Fruit fly (Drosophila melanogaster) whole organism, embryonic: Measurements from ENCODE around the gene Sidpn.
A peak's percentile ranks its signal among the peaks of the same experiment; 100 is the strongest.

ENCODE experiments used
- Atf6 ChIP-seq: fragments of 200-800 bp; sonication (Bioruptor generic); IDR thresholded peaks from 2 replicates; pipeline ENCODE4 v1.3.6; 2022; ENCODE audit warnings: missing biosample characterization, missing genetic modification characterization
- Bdp1 ChIP-seq: fragments of 200-800 bp; sonication (Bioruptor generic); optimal IDR thresholded peaks from 3 replicates; lab custom pipeline; 2016; ENCODE audit warnings: missing biosample characterization, missing genetic modification characterization
- CG10462 ChIP-seq: fragments of 200-800 bp; sonication (Bioruptor generic); optimal IDR thresholded peaks from 2 replicates; lab custom pipeline; 2016; ENCODE audit warnings: missing biosample characterization, missing genetic modification characterization
- CG10979 ChIP-seq: fragments of 200-800 bp; sonication (Bioruptor generic); optimal IDR thresholded peaks from 2 replicates; lab custom pipeline; 2018; ENCODE audit warnings: missing biosample characterization, mild to moderate bottlenecking, missing genetic modification characterization, moderate library complexity
- CG14667 ChIP-seq: fragments of 200-800 bp; sonication (Bioruptor generic); IDR thresholded peaks from 2 replicates; pipeline ENCODE4 v1.3.6; 2022; ENCODE audit warnings: missing biosample characterization, missing genetic modification characterization
- CG15269 ChIP-seq: fragments of 200-800 bp; sonication (Bioruptor generic); optimal IDR thresholded peaks from 2 replicates; lab custom pipeline; 2018; ENCODE audit warnings: missing biosample characterization, mild to moderate bottlenecking, missing genetic modification characterization, moderate library complexity
- CG16863 ChIP-seq: fragments of 200-800 bp; sonication (Bioruptor generic); optimal IDR thresholded peaks from 3 replicates; lab custom pipeline; 2016; ENCODE audit warnings: missing biosample characterization, missing genetic modification characterization
- CG17829 ChIP-seq: fragments of 200-800 bp; optimal IDR thresholded peaks from 2 replicates; lab custom pipeline; 2019; ENCODE audit warnings: missing biosample characterization, mild to moderate bottlenecking, missing genetic modification characterization, moderate library complexity
- CG18599 ChIP-seq: fragments of 200-800 bp; sonication (Bioruptor generic); optimal IDR thresholded peaks from 3 replicates; lab custom pipeline; 2017; ENCODE audit warnings: missing biosample characterization, missing genetic modification characterization, mild to moderate bottlenecking, moderate library complexity, missing genetic modification reagents
- CG32767 ChIP-seq: fragments of 200-800 bp; sonication (Bioruptor generic); IDR thresholded peaks from 2 replicates; pipeline ENCODE4 v1.3.6; 2022; ENCODE audit warnings: missing biosample characterization, missing genetic modification characterization
- CG3847 ChIP-seq: fragments of 200-800 bp; sonication (Bioruptor generic); IDR thresholded peaks from 2 replicates; pipeline ENCODE4 v1.3.6; 2022; ENCODE audit warnings: missing biosample characterization, missing genetic modification characterization
- CG6813 ChIP-seq: fragments of 200-800 bp; sonication (Bioruptor generic); optimal IDR thresholded peaks from 2 replicates; lab custom pipeline; 2017; ENCODE audit warnings: missing biosample characterization, missing genetic modification characterization, mild to moderate bottlenecking, moderate library complexity, missing genetic modification reagents
- CG7786 ChIP-seq: fragments of 200-800 bp; sonication (Bioruptor generic); optimal IDR thresholded peaks from 2 replicates; lab custom pipeline; 2016; ENCODE audit warnings: missing biosample characterization, missing genetic modification characterization
- CG8281 ChIP-seq: fragments of 200-800 bp; sonication (Bioruptor generic); optimal IDR thresholded peaks from 2 replicates; lab custom pipeline; 2018; ENCODE audit warnings: missing biosample characterization, mild to moderate bottlenecking, missing genetic modification characterization, moderate library complexity
- CG9727 ChIP-seq: fragments of 200-800 bp; sonication (Bioruptor generic); optimal IDR thresholded peaks from 3 replicates; lab custom pipeline; 2017; ENCODE audit warnings: missing biosample characterization, mild to moderate bottlenecking, missing genetic modification characterization
- CG9932 ChIP-seq: fragments of 200-800 bp; sonication (Bioruptor generic); IDR thresholded peaks from 2 replicates; pipeline ENCODE4 v1.3.6; 2022; ENCODE audit warnings: missing biosample characterization, missing genetic modification characterization
- CrebB ChIP-seq: fragments of 200-800 bp; sonication (Bioruptor generic); optimal IDR thresholded peaks from 3 replicates; lab custom pipeline; 2018; ENCODE audit warnings: missing biosample characterization, mild to moderate bottlenecking, missing genetic modification characterization
- Dll ChIP-seq: fragments of 200-800 bp; sonication (Bioruptor generic); IDR thresholded peaks from 4 replicates; pipeline ENCODE4 v1.3.6; 2022; ENCODE audit warnings: missing biosample characterization, missing genetic modification characterization; ENCODE audit not compliant: partially characterized antibody
- MTF-1 ChIP-seq: fragments of 200-800 bp; sonication (Bioruptor generic); optimal IDR thresholded peaks from 2 replicates; lab custom pipeline; 2018; ENCODE audit warnings: missing biosample characterization, mild to moderate bottlenecking, missing genetic modification characterization, borderline replicate concordance
- Meics ChIP-seq: fragments of 200-800 bp; sonication (Bioruptor generic); optimal IDR thresholded peaks from 2 replicates; lab custom pipeline; 2017; ENCODE audit warnings: missing biosample characterization, mild to moderate bottlenecking, missing genetic modification characterization
- Mes4 ChIP-seq: fragments of 200-800 bp; sonication (Bioruptor generic); optimal IDR thresholded peaks from 2 replicates; lab custom pipeline; 2016; ENCODE audit warnings: missing biosample characterization, missing genetic modification characterization
- NFAT ChIP-seq: fragments of 200-800 bp; sonication (Bioruptor generic); IDR thresholded peaks from 2 replicates; pipeline ENCODE4 v1.3.6; 2022; ENCODE audit warnings: missing biosample characterization, missing genetic modification characterization
- Opbp ChIP-seq: fragments of 200-800 bp; sonication (Bioruptor generic); IDR thresholded peaks from 3 replicates; pipeline ENCODE4 v1.3.6; 2022; ENCODE audit warnings: missing biosample characterization, missing genetic modification characterization; ENCODE audit not compliant: partially characterized antibody
- Rfx ChIP-seq: fragments of 200-800 bp; sonication (Bioruptor generic); IDR thresholded peaks from 2 replicates; pipeline ENCODE4 v1.3.6; 2022; ENCODE audit warnings: missing biosample characterization, missing genetic modification characterization
- Sox100B ChIP-seq: fragments of 200-800 bp; sonication (Bioruptor generic); optimal IDR thresholded peaks from 3 replicates; lab custom pipeline; 2018; ENCODE audit warnings: missing biosample characterization, mild to moderate bottlenecking, missing genetic modification characterization
- Stat92E ChIP-seq, 3 experiments: fragments of >200 bp in 2 of 3; fragments of 200-800 bp in 1 of 3; sonication (Bioruptor generic) in 1 of 3; optimal IDR thresholded peaks; 2 replicates each; lab custom pipeline; 2017 to 2019; ENCODE audit warnings: missing biosample characterization in 3 of 3, missing genetic modification characterization in 3 of 3, mild to moderate bottlenecking in 1 of 3, moderate library complexity in 1 of 3
- YL-1 ChIP-seq: fragments of 200-800 bp; sonication (Bioruptor generic); optimal IDR thresholded peaks from 3 replicates; lab custom pipeline; 2017; ENCODE audit warnings: missing biosample characterization, mild to moderate bottlenecking, missing genetic modification characterization
- bsh ChIP-seq, 2 experiments: fragments of 200-800 bp; sonication (Bioruptor generic); optimal IDR thresholded peaks; 2 replicates each; lab custom pipeline; 2017 to 2018; ENCODE audit warnings: mild to moderate bottlenecking in 2 of 2, missing biosample characterization in 2 of 2, missing genetic modification characterization in 2 of 2, moderate library complexity in 1 of 2
- crc ChIP-seq: fragments of 200-800 bp; sonication (Bioruptor generic); optimal IDR thresholded peaks from 2 replicates; lab custom pipeline; 2016; ENCODE audit warnings: missing biosample characterization, missing genetic modification characterization
- dmrt99B ChIP-seq: fragments of 200-800 bp; sonication (Bioruptor generic); optimal IDR thresholded peaks from 2 replicates; lab custom pipeline; 2018; ENCODE audit warnings: missing biosample characterization, mild to moderate bottlenecking, missing genetic modification characterization, moderate library complexity
- grau ChIP-seq: fragments of 200-800 bp; optimal IDR thresholded peaks from 3 replicates; lab custom pipeline; 2019; ENCODE audit warnings: missing biosample characterization, mild to moderate bottlenecking, missing genetic modification characterization, moderate library complexity
- grn ChIP-seq: fragments of 200-800 bp; sonication (Bioruptor generic); optimal IDR thresholded peaks from 3 replicates; lab custom pipeline; 2017; ENCODE audit warnings: missing biosample characterization, missing genetic modification characterization
- gsb-n ChIP-seq: fragments of 200-800 bp; sonication (Bioruptor generic); optimal IDR thresholded peaks from 3 replicates; lab custom pipeline; 2018; ENCODE audit warnings: missing biosample characterization, mild to moderate bottlenecking, missing genetic modification characterization
- hb ChIP-seq: fragments of 200-800 bp; sonication (Bioruptor generic); IDR thresholded peaks from 3 replicates; pipeline ENCODE4 v1.3.6; 2022; ENCODE audit warnings: missing biosample characterization, missing genetic modification characterization; ENCODE audit not compliant: partially characterized antibody
- hkb ChIP-seq, 2 experiments: fragments of 200-800 bp in 1 of 2; fragments of >200 bp in 1 of 2; sonication (Bioruptor generic) in 1 of 2; IDR thresholded peaks in 1 of 2; optimal IDR thresholded peaks in 1 of 2; 2 replicates each; pipeline versions ENCODE4 v1.3.6 to Lab custom; 2017 to 2022; ENCODE audit warnings: missing biosample characterization in 1 of 2, missing genetic modification characterization in 1 of 2
- jigr1 ChIP-seq: fragments of 200-800 bp; sonication (Bioruptor generic); IDR thresholded peaks from 3 replicates; pipeline ENCODE4 v1.3.6; 2022; ENCODE audit warnings: missing biosample characterization, missing genetic modification characterization
- peb ChIP-seq: fragments of 200-800 bp; sonication (Bioruptor generic); IDR thresholded peaks from 2 replicates; pipeline ENCODE4 v1.3.6; 2022; ENCODE audit warnings: missing biosample characterization, missing genetic modification characterization
- pum ChIP-seq: fragments of 200-800 bp; sonication (Bioruptor generic); optimal IDR thresholded peaks from 2 replicates; lab custom pipeline; 2016; ENCODE audit warnings: missing biosample characterization, missing genetic modification characterization
- ro ChIP-seq: fragments of 200-800 bp; sonication (Bioruptor generic); IDR thresholded peaks from 2 replicates; pipeline ENCODE4 v1.3.6; 2022; ENCODE audit warnings: missing biosample characterization, missing genetic modification characterization
- row ChIP-seq: fragments of 200-800 bp; sonication (Bioruptor generic); IDR thresholded peaks from 3 replicates; pipeline ENCODE4 v1.3.6; 2022; ENCODE audit warnings: missing biosample characterization, missing genetic modification characterization
- seq ChIP-seq: fragments of 200-800 bp; sonication (Bioruptor generic); IDR thresholded peaks from 2 replicates; pipeline ENCODE4 v1.3.6; 2022; ENCODE audit warnings: missing biosample characterization, missing genetic modification characterization
- sima ChIP-seq: fragments of 200-800 bp; sonication (Bioruptor generic); optimal IDR thresholded peaks from 2 replicates; lab custom pipeline; 2016; ENCODE audit warnings: missing biosample characterization, missing genetic modification characterization
- tin ChIP-seq: fragments of 200-800 bp; sonication (Bioruptor generic); optimal IDR thresholded peaks from 3 replicates; lab custom pipeline; 2016; ENCODE audit warnings: missing biosample characterization, missing genetic modification characterization
- tio ChIP-seq: fragments of 200-800 bp; sonication (Bioruptor generic); optimal IDR thresholded peaks from 2 replicates; lab custom pipeline; 2017; ENCODE audit warnings: missing biosample characterization, missing genetic modification characterization, inconsistent platforms
- tll ChIP-seq, 2 experiments: fragments of 200-800 bp in 1 of 2; fragments of >200 bp in 1 of 2; sonication (Bioruptor generic) in 1 of 2; optimal IDR thresholded peaks; 2 replicates each; lab custom pipeline; 2017 to 2019; ENCODE audit warnings: missing biosample characterization in 2 of 2, missing genetic modification characterization in 2 of 2, mild to moderate bottlenecking in 1 of 2, moderate library complexity in 1 of 2
- zen2 ChIP-seq: fragments of 200-800 bp; sonication (Bioruptor generic); IDR thresholded peaks from 3 replicates; pipeline ENCODE4 v1.3.6; 2022; ENCODE audit warnings: missing biosample characterization, missing genetic modification characterization; ENCODE audit not compliant: partially characterized antibody
- zfh1 ChIP-seq: fragments of 200-800 bp; sonication (Bioruptor generic); IDR thresholded peaks from 3 replicates; pipeline ENCODE4 v1.3.6; 2022; ENCODE audit warnings: missing biosample characterization, missing genetic modification characterization

Gene Sidpn

DNA sequence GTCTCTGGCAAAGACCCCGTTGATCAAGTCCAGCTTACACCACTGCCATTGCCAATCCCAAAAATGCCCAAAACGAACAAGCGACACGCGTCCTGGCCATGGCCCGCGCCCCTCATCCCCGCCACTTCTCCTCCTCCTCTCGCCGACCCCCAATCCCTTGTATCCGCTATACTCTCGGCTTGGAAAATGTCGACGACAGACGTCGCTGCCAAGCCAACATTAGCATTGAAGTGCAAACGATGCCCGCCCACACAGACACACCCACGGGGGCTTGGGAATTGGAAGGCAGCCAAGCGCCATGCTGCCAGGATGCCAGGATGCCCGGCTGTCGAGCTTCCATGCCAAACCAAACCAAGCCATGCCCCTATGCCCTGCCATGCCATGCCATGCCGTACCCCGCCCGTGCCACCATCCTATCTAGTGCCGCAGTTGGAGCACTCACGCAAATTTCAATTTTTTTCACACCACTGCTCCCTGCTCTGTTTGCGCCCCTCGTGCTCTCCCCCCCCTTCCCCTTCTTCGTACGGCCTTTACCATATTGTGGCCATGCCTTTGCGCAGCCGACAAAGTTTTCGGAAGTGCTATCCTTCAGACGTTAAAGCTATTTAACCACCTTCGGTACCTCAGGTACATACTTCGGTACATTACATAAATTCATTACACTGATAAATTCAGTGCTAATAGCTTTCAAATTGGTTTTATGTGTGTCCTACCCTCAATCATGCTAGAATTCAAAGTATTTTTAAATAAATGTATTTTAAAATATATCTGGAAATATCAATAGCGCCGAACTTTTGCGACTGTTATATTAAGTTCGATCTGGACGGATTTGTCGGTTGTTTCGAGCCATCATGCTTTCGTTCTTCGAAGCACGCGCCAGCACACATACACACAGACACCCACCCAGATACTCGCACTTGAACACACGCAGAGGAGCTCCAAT is 6.0 kb upstream of the Sidpn start (continued):
- peak; percentile 39 for TF ChIP-seq CG8281 (tag; lab: Kevin White, UChicago)
- TF ChIP-seq MTF-1, result no peak
- TF ChIP-seq CG15269 (tag; lab: Kevin White, UChicago), result peak; percentile 87
- peak; percentile 35 for TF ChIP-seq pum (GFP tag; lab: Kevin White, UChicago)
- TF ChIP-seq CG16863 (GFP tag; lab: Kevin White, UChicago), result peak; percentile 28
- TF ChIP-seq hb (GFP tag; lab: Robert Waterston, UW), result no peak
- TF ChIP-seq CG32767 (GFP tag; lab: Robert Waterston, UW), result peak; percentile 74; the same call in 1 of the 2 replicates
- no peak for TF ChIP-seq jigr1
- peak; percentile 69 for TF ChIP-seq CG3847 (GFP tag; lab: Robert Waterston, UW)
- peak; percentile 86 for TF ChIP-seq grau (tag; lab: Kevin White, UChicago)
- TF ChIP-seq CG9727 (GFP tag; lab: Kevin White, UChicago), result peak; percentile 74
- no peak for TF ChIP-seq CG7786 (GFP tag; lab: Kevin White, UChicago)
- no peak for TF ChIP-seq sima (GFP tag; lab: Kevin White, UChicago)
- TF ChIP-seq YL-1 (GFP tag; lab: Kevin White, UChicago), result peak; percentile 8
- peak; percentile 75 for TF ChIP-seq CG10979 (tag; lab: Kevin White, UChicago)
- TF ChIP-seq Atf6 (GFP tag; lab: Robert Waterston, UW), result peak; percentile 72
- TF ChIP-seq Opbp (GFP tag; lab: Robert Waterston, UW), result no peak
- TF ChIP-seq CG17829 (tag; lab: Kevin White, UChicago), result peak; percentile 75
- no peak for TF ChIP-seq Dll (GFP tag; lab: Robert Waterston, UW)
- TF ChIP-seq peb (GFP tag; lab: Robert Waterston, UW), result no peak; the same call in 1 of the 2 replicates
- TF ChIP-seq tin, result peak; percentile 62
- peak; percentile 85 for TF ChIP-seq dmrt99B
- TF ChIP-seq Meics, result peak; percentile 83
- TF ChIP-seq gsb-n (tag; lab: Kevin White, UChicago), result peak; percentile 65
- TF ChIP-seq crc (GFP tag; lab: Kevin White, UChicago), result no peak
- TF ChIP-seq ro (GFP tag; lab: Robert Waterston, UW), result peak; percentile 53; the same call in 1 of the 2 replicates
- peak; percentile 67 for TF ChIP-seq tio
- TF ChIP-seq zen2, result no peak
- peak; percentile 36 for TF ChIP-seq CG14667 (GFP tag; lab: Robert Waterston, UW)
- TF ChIP-seq CG18599, result peak; percentile 91
- no peak for TF ChIP-seq hkb (optimal IDR thresholded peaks at IDR 0.05; lab: Kevin White, UChicago)
- peak; percentile 70 for TF ChIP-seq hkb (GFP tag; IDR thresholded peaks at IDR 0.05; lab: Robert Waterston, UW)
- TF ChIP-seq seq (GFP tag; lab: Robert Waterston, UW), result peak; percentile 77
- TF ChIP-seq bsh (GFP tag; optimal IDR thresholded peaks at IDR 0.05; lab: Kevin White, UChicago), result peak; percentile 81 to 82
- peak; percentile 87 for TF ChIP-seq row
- peak; percentile 57 for TF ChIP-seq CG6813
- peak; percentile 81 for TF ChIP-seq Rfx (GFP tag; lab: Robert Waterston, UW)
- peak; percentile 86 for TF ChIP-seq Sox100B (GFP tag; lab: Kevin White, UChicago)
- 0 out of 2 replicates have a peak, but pooled peaks have one; percentile 21 for TF ChIP-seq NFAT (GFP tag; lab: Robert Waterston, UW)
- peak; percentile 31 for TF ChIP-seq Mes4
- TF ChIP-seq CG10462, result peak; percentile 20
- TF ChIP-seq Stat92E (GFP tag; optimal IDR thresholded peaks at IDR 0.05; lab: Kevin White, UChicago), result peak in 1 of 3 experiments; percentile 19
- peak; percentile 35 for TF ChIP-seq Bdp1 (GFP tag; lab: Kevin White, UChicago)
- TF ChIP-seq tll (GFP tag; optimal IDR thresholded peaks at IDR 0.05; lab: Kevin White, UChicago), result no peak
- TF ChIP-seq grn, result no peak
- peak; percentile 88 for TF ChIP-seq zfh1
- peak; percentile 65 for TF ChIP-seq CrebB (tag; lab: Kevin White, UChicago)
- peak; percentile 62 for TF ChIP-seq CG9932
